Fruit fly (Drosophila melanogaster) whole organism, embryonic: Measurements from ENCODE around the gene CG10254.

Experiments
- BtbVII ChIP-seq: fragments of 200-800 bp; sonication (Bioruptor generic); optimal IDR thresholded peaks from 3 replicates; lab custom pipeline; 2017; ENCODE audit warnings: missing biosample characterization, mild to moderate bottlenecking, missing genetic modification characterization
- CG12155 ChIP-seq: fragments of 200-800 bp; sonication (Bioruptor generic); optimal IDR thresholded peaks from 3 replicates; lab custom pipeline; 2016; ENCODE audit warnings: missing biosample characterization, missing genetic modification characterization
- CG12659 ChIP-seq: fragments of 200-800 bp; sonication (Bioruptor generic); optimal IDR thresholded peaks from 3 replicates; lab custom pipeline; 2017; ENCODE audit warnings: mild to moderate bottlenecking, missing biosample characterization, missing genetic modification reagents, missing genetic modification characterization
- CG13287 ChIP-seq: fragments of 200-800 bp; sonication (Bioruptor generic); IDR thresholded peaks from 2 replicates; pipeline ENCODE4 v1.3.6; 2022; ENCODE audit warnings: missing biosample characterization, missing genetic modification characterization; ENCODE audit not compliant: partially characterized antibody
- CG15514 ChIP-seq: fragments of 200-800 bp; sonication (Bioruptor generic); optimal IDR thresholded peaks from 3 replicates; lab custom pipeline; 2017; ENCODE audit warnings: missing biosample characterization, missing genetic modification characterization, mild to moderate bottlenecking, moderate library complexity, missing genetic modification reagents
- CG15601 ChIP-seq: fragments of 200-800 bp; sonication (Bioruptor generic); optimal IDR thresholded peaks from 3 replicates; lab custom pipeline; 2019; ENCODE audit warnings: missing biosample characterization, mild to moderate bottlenecking, missing genetic modification characterization, moderate library complexity
- CG1647 ChIP-seq: fragments of 200-800 bp; sonication (Bioruptor generic); optimal IDR thresholded peaks from 3 replicates; lab custom pipeline; 2016; ENCODE audit warnings: missing biosample characterization, missing genetic modification characterization
- CG16813 ChIP-seq: fragments of 200-800 bp; sonication (Bioruptor generic); IDR thresholded peaks from 3 replicates; pipeline ENCODE4 v1.3.6; 2022; ENCODE audit warnings: missing biosample characterization, missing genetic modification characterization; ENCODE audit not compliant: partially characterized antibody
- CG18262 ChIP-seq: fragments of 200-800 bp; optimal IDR thresholded peaks from 3 replicates; lab custom pipeline; 2019; ENCODE audit warnings: missing biosample characterization, mild to moderate bottlenecking, missing genetic modification characterization, moderate library complexity
- CG31224 ChIP-seq: fragments of 200-800 bp; sonication (Bioruptor generic); IDR thresholded peaks from 2 replicates; pipeline ENCODE4 v1.3.6; 2022; ENCODE audit warnings: missing biosample characterization, missing genetic modification characterization
- CG3838 ChIP-seq: fragments of 200-800 bp; sonication (Bioruptor generic); optimal IDR thresholded peaks from 3 replicates; lab custom pipeline; 2016; ENCODE audit warnings: missing biosample characterization, missing genetic modification characterization
- CG4328 ChIP-seq: fragments of 200-800 bp; sonication (Bioruptor generic); optimal IDR thresholded peaks from 3 replicates; lab custom pipeline; 2017; ENCODE audit warnings: missing biosample characterization, missing genetic modification reagents, missing genetic modification characterization
- CG4730 ChIP-seq: fragments of 200-800 bp; sonication (Bioruptor generic); IDR thresholded peaks from 2 replicates; pipeline ENCODE4 v1.3.6; 2022; ENCODE audit warnings: missing biosample characterization, missing genetic modification characterization
- CG6654 ChIP-seq: fragments of 200-800 bp; sonication (Bioruptor generic); optimal IDR thresholded peaks from 2 replicates; lab custom pipeline; 2017; ENCODE audit warnings: missing biosample characterization, mild to moderate bottlenecking, missing genetic modification characterization
- CG7963 ChIP-seq: fragments of 200-800 bp; sonication (Bioruptor generic); IDR thresholded peaks from 3 replicates; pipeline ENCODE4 v1.3.6; 2022; ENCODE audit warnings: missing biosample characterization, missing genetic modification characterization; ENCODE audit not compliant: partially characterized antibody
- D ChIP-seq, 2 experiments: fragments of 200-800 bp in 1 of 2; fragments of >200 bp in 1 of 2; sonication (Bioruptor generic) in 1 of 2; optimal IDR thresholded peaks; 2 replicates in 1 of 2; 3 replicates in 1 of 2; lab custom pipeline; 2017; ENCODE audit warnings: mild to moderate bottlenecking in 1 of 2, missing biosample characterization in 1 of 2, missing genetic modification characterization in 1 of 2, missing genetic modification reagents in 1 of 2
- Deaf1 ChIP-seq: fragments of 200-800 bp; optimal IDR thresholded peaks from 3 replicates; lab custom pipeline; 2019; ENCODE audit warnings: missing biosample characterization, mild to moderate bottlenecking, missing genetic modification characterization, moderate library complexity
- Dip3 ChIP-seq: fragments of 200-800 bp; sonication (Bioruptor generic); optimal IDR thresholded peaks from 3 replicates; lab custom pipeline; 2016; ENCODE audit warnings: missing biosample characterization, missing genetic modification characterization
- HLHmδ ChIP-seq: fragments of 200-800 bp; sonication (Bioruptor generic); optimal IDR thresholded peaks from 2 replicates; lab custom pipeline; 2018; ENCODE audit warnings: missing biosample characterization, mild to moderate bottlenecking, missing genetic modification characterization, moderate library complexity
- Mad ChIP-seq: fragments of 200-800 bp; sonication (Bioruptor generic); optimal IDR thresholded peaks from 2 replicates; lab custom pipeline; 2016; ENCODE audit warnings: missing biosample characterization, missing genetic modification characterization
- Max ChIP-seq: fragments of 200-800 bp; sonication (Bioruptor generic); optimal IDR thresholded peaks from 2 replicates; lab custom pipeline; 2016; ENCODE audit warnings: missing biosample characterization, mild to moderate bottlenecking, missing genetic modification characterization
- Med ChIP-seq: fragments of 200-800 bp; sonication (Bioruptor generic); peaks from one replicate; lab custom pipeline; 2016; ENCODE audit warnings: missing biosample characterization, missing genetic modification characterization, mild to moderate bottlenecking, inconsistent platforms, moderate library complexity
- Mes4 ChIP-seq: fragments of 200-800 bp; sonication (Bioruptor generic); optimal IDR thresholded peaks from 2 replicates; lab custom pipeline; 2016; ENCODE audit warnings: missing biosample characterization, missing genetic modification characterization
- NC2α ChIP-seq: fragments of 200-800 bp; sonication (Bioruptor generic); optimal IDR thresholded peaks from 2 replicates; lab custom pipeline; 2016; ENCODE audit warnings: missing biosample characterization, missing genetic modification characterization
- NfI ChIP-seq: fragments of 200-800 bp; sonication (Bioruptor generic); optimal IDR thresholded peaks from 3 replicates; lab custom pipeline; 2018; ENCODE audit warnings: missing biosample characterization, mild to moderate bottlenecking, missing genetic modification characterization, moderate library complexity
- Ptx1 ChIP-seq: fragments of 200-800 bp; sonication (Bioruptor generic); IDR thresholded peaks from 2 replicates; pipeline ENCODE4 v1.3.6; 2022; ENCODE audit warnings: missing biosample characterization, missing genetic modification characterization
- Sry-β ChIP-seq: fragments of 200-800 bp; sonication (Bioruptor generic); optimal IDR thresholded peaks from 2 replicates; lab custom pipeline; 2018; ENCODE audit warnings: missing biosample characterization, mild to moderate bottlenecking, missing genetic modification characterization, moderate library complexity
- Stat92E ChIP-seq, 3 experiments: fragments of >200 bp in 2 of 3; fragments of 200-800 bp in 1 of 3; sonication (Bioruptor generic) in 1 of 3; optimal IDR thresholded peaks; 2 replicates each; lab custom pipeline; 2017 to 2019; ENCODE audit warnings: missing biosample characterization in 3 of 3, missing genetic modification characterization in 3 of 3, mild to moderate bottlenecking in 1 of 3, moderate library complexity in 1 of 3
- TFAM ChIP-seq: fragments of 200-800 bp; sonication (Bioruptor generic); optimal IDR thresholded peaks from 2 replicates; lab custom pipeline; 2017; ENCODE audit warnings: missing biosample characterization, missing genetic modification characterization, inconsistent platforms
- Xbp1 ChIP-seq: fragments of 200-800 bp; sonication (Bioruptor generic); optimal IDR thresholded peaks from 3 replicates; lab custom pipeline; 2016; ENCODE audit warnings: missing biosample characterization, mild to moderate bottlenecking, missing genetic modification characterization
- Xrp1 ChIP-seq: fragments of 200-800 bp; sonication (Bioruptor generic); IDR thresholded peaks from 2 replicates; pipeline ENCODE4 v1.3.6; 2022; ENCODE audit warnings: missing biosample characterization, missing genetic modification characterization
- ash1 ChIP-seq: fragments of 200-800 bp; sonication (Bioruptor generic); optimal IDR thresholded peaks from 2 replicates; lab custom pipeline; 2018; ENCODE audit warnings: missing biosample characterization, mild to moderate bottlenecking, missing genetic modification characterization
- crol ChIP-seq: fragments of 200-800 bp; sonication (Bioruptor generic); IDR thresholded peaks from 2 replicates; pipeline ENCODE4 v1.3.6; 2022; ENCODE audit warnings: missing biosample characterization, missing genetic modification characterization
- ems ChIP-seq: fragments of 200-800 bp; sonication (Bioruptor generic); optimal IDR thresholded peaks from 3 replicates; lab custom pipeline; 2016; ENCODE audit warnings: missing biosample characterization, missing genetic modification characterization
- esg ChIP-seq: fragments of 200-800 bp; sonication (Bioruptor generic); conservative IDR thresholded peaks from 2 replicates; pipeline ENCODE4 v1.3.6; 2022; ENCODE audit warnings: missing biosample characterization, missing genetic modification characterization
- eve ChIP-seq, 2 experiments: fragments of >200 bp; optimal IDR thresholded peaks; 2 replicates each; lab custom pipeline; 2017; ENCODE audit warnings: missing biosample characterization in 2 of 2, missing genetic modification characterization in 2 of 2
- ken ChIP-seq: fragments of 200-800 bp; sonication (Bioruptor generic); IDR thresholded peaks from 3 replicates; pipeline ENCODE4 v1.3.6; 2022; ENCODE audit warnings: missing biosample characterization, missing genetic modification characterization
- lilli ChIP-seq: fragments of 200-800 bp; sonication (Bioruptor generic); optimal IDR thresholded peaks from 3 replicates; lab custom pipeline; 2016; ENCODE audit warnings: missing biosample characterization, missing genetic modification characterization
- nerfin-1 ChIP-seq: fragments of 200-800 bp; sonication (Bioruptor generic); optimal IDR thresholded peaks from 3 replicates; lab custom pipeline; 2019; ENCODE audit warnings: missing biosample characterization, mild to moderate bottlenecking, missing genetic modification characterization, moderate library complexity
- ranshi ChIP-seq: fragments of 200-800 bp; sonication (Bioruptor generic); IDR thresholded peaks from 2 replicates; pipeline ENCODE4 v1.3.6; 2022; ENCODE audit warnings: missing biosample characterization, missing genetic modification characterization
- schlank ChIP-seq: fragments of 200-800 bp; sonication (Bioruptor generic); optimal IDR thresholded peaks from 2 replicates; lab custom pipeline; 2018; ENCODE audit warnings: missing biosample characterization, mild to moderate bottlenecking, missing genetic modification characterization
- sens ChIP-seq: fragments of 200-800 bp; sonication (Bioruptor generic); peaks from one replicate; lab custom pipeline; 2016; ENCODE audit warnings: missing biosample characterization, missing genetic modification characterization
- sens-2 ChIP-seq: fragments of 200-800 bp; sonication (Bioruptor generic); IDR thresholded peaks from 2 replicates; pipeline ENCODE4 v1.3.6; 2022; ENCODE audit warnings: missing biosample characterization, missing genetic modification characterization
- sqz ChIP-seq: fragments of 200-800 bp; sonication (Bioruptor generic); optimal IDR thresholded peaks from 3 replicates; lab custom pipeline; 2018; ENCODE audit warnings: missing biosample characterization, mild to moderate bottlenecking, missing genetic modification characterization
- tna ChIP-seq: fragments of 200-800 bp; sonication (Bioruptor generic); IDR thresholded peaks from 2 replicates; pipeline ENCODE4 v1.3.6; 2022; ENCODE audit warnings: missing biosample characterization, missing genetic modification characterization; ENCODE audit not compliant: partially characterized antibody
- yki ChIP-seq: fragments of >200 bp; optimal IDR thresholded peaks from 3 replicates; lab custom pipeline; 2018
- z ChIP-seq: fragments of 200-800 bp; sonication (Bioruptor generic); IDR thresholded peaks from 3 replicates; pipeline ENCODE4 v1.3.6; 2022; ENCODE audit warnings: missing biosample characterization, missing genetic modification characterization

Gene CG10254

DNA sequence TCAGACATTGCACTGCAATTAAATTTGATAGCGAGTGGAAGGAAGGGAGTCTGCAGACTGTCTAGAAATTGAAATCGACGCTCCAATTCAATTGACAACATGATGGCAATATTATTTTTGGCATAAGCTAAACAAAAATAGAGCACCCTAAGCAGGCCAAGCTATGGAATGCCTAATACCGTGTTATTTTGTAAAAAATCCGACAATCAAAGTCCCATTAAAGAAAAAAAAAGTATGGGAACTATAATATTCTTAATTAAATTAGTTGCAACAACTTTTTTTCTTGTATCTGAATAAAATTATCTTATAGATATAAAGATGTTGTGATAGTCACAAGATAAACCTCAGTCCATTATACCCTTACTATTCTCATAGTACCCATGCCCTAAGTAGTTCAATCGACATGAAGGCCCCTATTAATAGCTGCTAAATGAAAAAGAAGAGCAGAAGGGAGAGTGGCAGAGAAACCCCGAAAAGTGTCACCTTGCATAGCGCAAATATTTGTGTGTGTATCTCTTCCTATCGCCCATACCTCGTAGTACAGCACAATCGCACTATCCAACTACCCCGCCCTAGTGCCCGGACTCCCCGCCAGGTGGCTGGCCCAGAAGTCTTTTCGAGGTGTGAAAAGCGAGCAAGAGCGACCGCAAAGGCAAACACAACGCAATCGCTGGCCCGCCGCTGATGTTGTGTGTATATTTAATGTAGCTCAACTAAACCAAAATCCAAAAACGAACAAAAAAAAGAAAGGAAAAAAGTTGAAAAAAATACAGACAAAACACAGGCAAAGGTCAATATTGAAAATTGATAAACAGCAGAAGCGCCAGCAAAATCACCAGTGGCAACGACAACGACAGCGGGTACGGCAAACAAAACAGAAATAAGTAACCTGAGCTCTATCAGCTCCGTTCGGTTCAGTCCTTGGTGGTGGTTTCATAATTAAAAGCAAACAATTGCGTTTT, 37.1 kb downstream of the CG10254 start (continued):
- peak; percentile 72 for TF ChIP-seq CG3838
- no peak for TF ChIP-seq CG1647
- TF ChIP-seq CG4730 = no peak
- TF ChIP-seq Med (GFP tag; lab: Kevin White, UChicago) = peak; percentile 82
- no peak for TF ChIP-seq eve (GFP tag; optimal IDR thresholded peaks at IDR 0.05; lab: Kevin White, UChicago)
- no peak; the same call in 1 of the 2 replicates for TF ChIP-seq ranshi (GFP tag; lab: Robert Waterston, UW)
- TF ChIP-seq TFAM (GFP tag; lab: Kevin White, UChicago) = peak; percentile 23
- 0 out of 3 replicates have a peak, but pooled peaks have one; percentile 6 for TF ChIP-seq ken (GFP tag; lab: Robert Waterston, UW)
- peak; percentile 26 for TF ChIP-seq Sry-β
- peak; percentile 30 for TF ChIP-seq Mad (GFP tag; lab: Kevin White, UChicago)
- TF ChIP-seq ems (GFP tag; lab: Kevin White, UChicago) = no peak
- TF ChIP-seq Deaf1 = no peak
- no peak for TF ChIP-seq CG7963 (GFP tag; lab: Robert Waterston, UW)
- TF ChIP-seq sqz = peak; percentile 94
- peak; percentile 42 for TF ChIP-seq CG12659 (GFP tag; lab: Kevin White, UChicago)
- peak; percentile 73 for TF ChIP-seq NC2α (GFP tag; lab: Kevin White, UChicago)
- no peak for TF ChIP-seq CG13287 (GFP tag; lab: Robert Waterston, UW)
- peak; percentile 69 for TF ChIP-seq Xrp1 (GFP tag; lab: Robert Waterston, UW)
- peak; percentile 61 for TF ChIP-seq Ptx1 (GFP tag; lab: Robert Waterston, UW)
- peak; percentile 2 for TF ChIP-seq NfI (GFP tag; lab: Kevin White, UChicago)
- no peak for TF ChIP-seq yki (lab: Kevin White, UChicago)
- TF ChIP-seq sens-2 (GFP tag; lab: Robert Waterston, UW) = peak; percentile 50; the same call in 1 of the 2 replicates
- no peak for TF ChIP-seq Xbp1 (GFP tag; lab: Kevin White, UChicago)
- TF ChIP-seq CG6654 = no peak
- TF ChIP-seq Mes4 (GFP tag; lab: Kevin White, UChicago) = peak; percentile 83
- TF ChIP-seq CG16813 = no peak
- peak; percentile 78 for TF ChIP-seq crol (GFP tag; lab: Robert Waterston, UW)
- peak; percentile 58 for TF ChIP-seq CG4328 (GFP tag; lab: Kevin White, UChicago)
- TF ChIP-seq nerfin-1 = peak; percentile 76
- peak; percentile 50 for TF ChIP-seq BtbVII
- no peak for TF ChIP-seq HLHmδ
- TF ChIP-seq Max = no peak
- no peak for TF ChIP-seq Stat92E (GFP tag; optimal IDR thresholded peaks at IDR 0.05; lab: Kevin White, UChicago)
- 0 out of 2 replicates have a peak, but pooled peaks have one; percentile 23 for TF ChIP-seq tna (GFP tag; lab: Robert Waterston, UW)
- TF ChIP-seq ash1 (GFP tag; lab: Kevin White, UChicago) = no peak
- TF ChIP-seq sens = peak; percentile 96
- TF ChIP-seq CG12155 = no peak
- TF ChIP-seq lilli (GFP tag; lab: Kevin White, UChicago) = peak; percentile 12
- TF ChIP-seq CG15601 (tag; lab: Kevin White, UChicago) = peak; percentile 88
- TF ChIP-seq z (GFP tag; lab: Robert Waterston, UW) = peak; percentile 65; the same call in 2 of the 3 replicates
- peak; percentile 87 for TF ChIP-seq CG15514
- TF ChIP-seq schlank (tag; lab: Kevin White, UChicago) = peak; percentile 42
- TF ChIP-seq CG18262 = peak; percentile 53
- TF ChIP-seq Dip3 (GFP tag; lab: Kevin White, UChicago) = peak; percentile 17
- TF ChIP-seq esg = 0 out of 2 replicates have a peak, but pooled peaks have one; percentile 24
- no peak for TF ChIP-seq D (optimal IDR thresholded peaks at IDR 0.05; lab: Kevin White, UChicago)
- TF ChIP-seq D (GFP tag; optimal IDR thresholded peaks at IDR 0.05; lab: Kevin White, UChicago) = peak; percentile 75
- no peak for TF ChIP-seq CG31224 (GFP tag; lab: Robert Waterston, UW)
